Fruit fly (Drosophila melanogaster) whole organism, embryonic: ENCODE data around the gene Nnp-1.
A peak's percentile ranks its signal among the peaks of the same experiment; 100 is the strongest.

Experiments
- BtbVII ChIP-seq: fragments of 200-800 bp; sonication (Bioruptor generic); optimal IDR thresholded peaks from 3 replicates; lab custom pipeline; 2017; ENCODE audit warnings: missing biosample characterization, mild to moderate bottlenecking, missing genetic modification characterization
- CG10209 ChIP-seq: fragments of 200-800 bp; sonication (Bioruptor generic); optimal IDR thresholded peaks from 3 replicates; lab custom pipeline; 2017; ENCODE audit warnings: missing biosample characterization, mild to moderate bottlenecking, missing genetic modification characterization, missing genetic modification reagents
- CG10321 ChIP-seq: fragments of 200-800 bp; sonication (Bioruptor generic); IDR thresholded peaks from 2 replicates; pipeline ENCODE4 v1.3.6; 2022; ENCODE audit warnings: missing biosample characterization, missing genetic modification characterization
- CG10654 ChIP-seq: fragments of 200-800 bp; sonication (Bioruptor generic); optimal IDR thresholded peaks from 2 replicates; lab custom pipeline; 2016; ENCODE audit warnings: missing biosample characterization, missing genetic modification characterization
- CG13296 ChIP-seq: fragments of 200-800 bp; sonication (Bioruptor generic); optimal IDR thresholded peaks from 3 replicates; lab custom pipeline; 2018; ENCODE audit warnings: missing biosample characterization, mild to moderate bottlenecking, missing genetic modification characterization
- CG14710 ChIP-seq: fragments of 200-800 bp; sonication (Bioruptor generic); optimal IDR thresholded peaks from 3 replicates; lab custom pipeline; 2019; ENCODE audit warnings: missing biosample characterization, mild to moderate bottlenecking, missing genetic modification characterization, moderate library complexity
- CG16813 ChIP-seq: fragments of 200-800 bp; sonication (Bioruptor generic); IDR thresholded peaks from 3 replicates; pipeline ENCODE4 v1.3.6; 2022; ENCODE audit warnings: missing biosample characterization, missing genetic modification characterization; ENCODE audit not compliant: partially characterized antibody
- CG17359 ChIP-seq: fragments of 200-800 bp; sonication (Bioruptor generic); optimal IDR thresholded peaks from 3 replicates; lab custom pipeline; 2018; ENCODE audit warnings: missing biosample characterization, mild to moderate bottlenecking, missing genetic modification characterization, moderate library complexity
- CG18599 ChIP-seq: fragments of 200-800 bp; sonication (Bioruptor generic); optimal IDR thresholded peaks from 3 replicates; lab custom pipeline; 2017; ENCODE audit warnings: missing biosample characterization, missing genetic modification characterization, mild to moderate bottlenecking, moderate library complexity, missing genetic modification reagents
- CG18619 ChIP-seq: fragments of 200-800 bp; sonication (Bioruptor generic); optimal IDR thresholded peaks from 3 replicates; lab custom pipeline; 2017; ENCODE audit warnings: missing biosample characterization, mild to moderate bottlenecking, missing genetic modification characterization
- CG18764 ChIP-seq: fragments of 200-800 bp; sonication (Bioruptor generic); optimal IDR thresholded peaks from 3 replicates; lab custom pipeline; 2016; ENCODE audit warnings: missing biosample characterization, missing genetic modification characterization
- CG32532 ChIP-seq: fragments of 200-800 bp; sonication (Bioruptor generic); IDR thresholded peaks from 2 replicates; pipeline ENCODE4 v1.3.6; 2022; ENCODE audit warnings: missing biosample characterization, missing genetic modification characterization
- CG32772 ChIP-seq: fragments of 200-800 bp; sonication (Bioruptor generic); IDR thresholded peaks from 2 replicates; pipeline ENCODE4 v1.3.6; 2022; ENCODE audit warnings: missing biosample characterization, missing genetic modification characterization
- CG3281 ChIP-seq: fragments of 200-800 bp; sonication (Bioruptor generic); optimal IDR thresholded peaks from 3 replicates; lab custom pipeline; 2017; ENCODE audit warnings: missing biosample characterization, mild to moderate bottlenecking, missing genetic modification characterization
- CG33213 ChIP-seq: fragments of 200-800 bp; sonication (Bioruptor generic); optimal IDR thresholded peaks from 3 replicates; lab custom pipeline; 2016; ENCODE audit warnings: missing biosample characterization, missing genetic modification characterization
- CG4404 ChIP-seq: fragments of 200-800 bp; sonication (Bioruptor generic); IDR thresholded peaks from 2 replicates; pipeline ENCODE4 v1.3.6; 2022; ENCODE audit warnings: missing biosample characterization, missing genetic modification characterization
- CG6854 ChIP-seq: fragments of 200-800 bp; sonication (Bioruptor generic); optimal IDR thresholded peaks from 3 replicates; lab custom pipeline; 2017; ENCODE audit warnings: missing biosample characterization, mild to moderate bottlenecking, missing genetic modification characterization
- CG8924 ChIP-seq: fragments of 200-800 bp; optimal IDR thresholded peaks from 3 replicates; lab custom pipeline; 2019; ENCODE audit warnings: missing biosample characterization, mild to moderate bottlenecking, missing genetic modification characterization, moderate library complexity
- CoRest ChIP-seq: fragments of 200-800 bp; sonication (Bioruptor generic); optimal IDR thresholded peaks from 3 replicates; lab custom pipeline; 2018; ENCODE audit warnings: missing biosample characterization, mild to moderate bottlenecking, missing genetic modification characterization, moderate library complexity
- Dad ChIP-seq: fragments of 200-800 bp; sonication (Bioruptor generic); optimal IDR thresholded peaks from 3 replicates; lab custom pipeline; 2016; ENCODE audit warnings: missing biosample characterization, missing genetic modification characterization
- Dbx ChIP-seq: fragments of 200-800 bp; sonication (Bioruptor generic); IDR thresholded peaks from 3 replicates; pipeline ENCODE4 v1.3.6; 2022; ENCODE audit warnings: missing biosample characterization, missing genetic modification characterization
- Jarid2 ChIP-seq: fragments of 200-800 bp; sonication (Bioruptor generic); optimal IDR thresholded peaks from 3 replicates; lab custom pipeline; 2017; ENCODE audit warnings: mild to moderate bottlenecking, missing biosample characterization, missing genetic modification reagents, missing genetic modification characterization
- Optix ChIP-seq: fragments of 200-800 bp; sonication (Bioruptor generic); IDR thresholded peaks from 3 replicates; pipeline ENCODE4 v1.3.6; 2022; ENCODE audit warnings: missing biosample characterization, missing genetic modification characterization
- Scr ChIP-seq: fragments of 200-800 bp; sonication (Bioruptor generic); IDR thresholded peaks from 2 replicates; pipeline ENCODE4 v1.3.6; 2022; ENCODE audit warnings: missing biosample characterization, missing genetic modification characterization; ENCODE audit not compliant: partially characterized antibody
- Tbp ChIP-seq: fragments of >200 bp; optimal IDR thresholded peaks from 2 replicates; lab custom pipeline; 2018; ENCODE audit warnings: missing biosample characterization, missing genetic modification characterization
- bcd ChIP-seq: fragments of 200-800 bp; sonication (Bioruptor generic); optimal IDR thresholded peaks from 2 replicates; lab custom pipeline; 2017; ENCODE audit warnings: missing biosample characterization, mild to moderate bottlenecking, missing genetic modification characterization
- croc ChIP-seq: fragments of 200-800 bp; sonication (Bioruptor generic); conservative IDR thresholded peaks from 3 replicates; pipeline ENCODE4 v1.3.6; 2022; ENCODE audit warnings: missing biosample characterization, missing genetic modification characterization
- da ChIP-seq: fragments of 200-800 bp; sonication (Bioruptor generic); optimal IDR thresholded peaks from 2 replicates; lab custom pipeline; 2016; ENCODE audit warnings: missing biosample characterization, missing genetic modification characterization
- dan ChIP-seq: fragments of 200-800 bp; sonication (Bioruptor generic); IDR thresholded peaks from 2 replicates; pipeline ENCODE4 v1.3.6; 2022; ENCODE audit warnings: missing biosample characterization, missing genetic modification characterization
- dm ChIP-seq: fragments of 200-800 bp; sonication (Bioruptor generic); optimal IDR thresholded peaks from 3 replicates; lab custom pipeline; 2016; ENCODE audit warnings: missing biosample characterization, missing genetic modification characterization
- eve ChIP-seq, 2 experiments: fragments of >200 bp; optimal IDR thresholded peaks; 2 replicates each; lab custom pipeline; 2017; ENCODE audit warnings: missing biosample characterization in 2 of 2, missing genetic modification characterization in 2 of 2
- exex ChIP-seq: fragments of 200-800 bp; sonication (Bioruptor generic); optimal IDR thresholded peaks from 4 replicates; lab custom pipeline; 2018; ENCODE audit warnings: missing biosample characterization, mild to moderate bottlenecking, missing genetic modification characterization, moderate library complexity
- fd64A ChIP-seq: fragments of 200-800 bp; sonication (Bioruptor generic); optimal IDR thresholded peaks from 3 replicates; lab custom pipeline; 2018; ENCODE audit warnings: missing biosample characterization, mild to moderate bottlenecking, missing genetic modification characterization
- fru ChIP-seq: fragments of >200 bp; optimal IDR thresholded peaks from 2 replicates; lab custom pipeline; 2017
- gro ChIP-seq: fragments of 200-800 bp; sonication (Bioruptor generic); optimal IDR thresholded peaks from 2 replicates; lab custom pipeline; 2016; ENCODE audit warnings: missing biosample characterization, missing genetic modification characterization
- gt ChIP-seq: fragments of 200-800 bp; sonication (Bioruptor generic); IDR thresholded peaks from 2 replicates; pipeline ENCODE4 v1.3.6; 2022; ENCODE audit warnings: missing biosample characterization, missing genetic modification characterization
- kah ChIP-seq: fragments of 200-800 bp; sonication (Bioruptor generic); optimal IDR thresholded peaks from 2 replicates; lab custom pipeline; 2018; ENCODE audit warnings: missing biosample characterization, mild to moderate bottlenecking, missing genetic modification characterization
- klu ChIP-seq: fragments of 200-800 bp; sonication (Bioruptor generic); IDR thresholded peaks from 2 replicates; pipeline ENCODE4 v1.3.6; 2022; ENCODE audit warnings: missing biosample characterization, missing genetic modification characterization
- lov ChIP-seq, 2 experiments: fragments of 200-800 bp in 1 of 2; fragments of >200 bp in 1 of 2; sonication (Bioruptor generic) in 1 of 2; IDR thresholded peaks in 1 of 2; optimal IDR thresholded peaks in 1 of 2; 2 replicates in 1 of 2; 3 replicates in 1 of 2; pipeline versions ENCODE4 v1.3.6 to Lab custom; 2017 to 2022; ENCODE audit warnings: missing biosample characterization in 1 of 2, missing genetic modification characterization in 1 of 2
- onecut ChIP-seq: fragments of 200-800 bp; sonication (Bioruptor generic); IDR thresholded peaks from 2 replicates; pipeline ENCODE4 v1.3.6; 2022; ENCODE audit warnings: missing biosample characterization, missing genetic modification characterization
- pb ChIP-seq: fragments of 200-800 bp; sonication (Bioruptor generic); optimal IDR thresholded peaks from 3 replicates; lab custom pipeline; 2016; ENCODE audit warnings: missing biosample characterization, missing genetic modification characterization
- prd ChIP-seq, 3 experiments: fragments of >200 bp in 2 of 3; fragments of 200-800 bp in 1 of 3; sonication (Bioruptor generic) in 1 of 3; optimal IDR thresholded peaks in 2 of 3; IDR thresholded peaks in 1 of 3; 2 replicates in 2 of 3; 3 replicates in 1 of 3; pipeline versions ENCODE4 v1.3.6 to Lab custom; 2017 to 2022; ENCODE audit warnings: missing biosample characterization in 1 of 3, missing genetic modification characterization in 1 of 3
- repo ChIP-seq: fragments of 200-800 bp; sonication (Bioruptor generic); optimal IDR thresholded peaks from 2 replicates; lab custom pipeline; 2016; ENCODE audit warnings: missing biosample characterization, missing genetic modification characterization
- sim ChIP-seq: fragments of 200-800 bp; sonication (Bioruptor generic); IDR thresholded peaks from 2 replicates; pipeline ENCODE4 v1.3.6; 2022; ENCODE audit warnings: missing biosample characterization, missing genetic modification characterization
- sna ChIP-seq: fragments of 200-800 bp; sonication (Bioruptor generic); IDR thresholded peaks from 2 replicates; pipeline ENCODE4 v1.3.6; 2022; ENCODE audit warnings: missing biosample characterization, missing genetic modification characterization; ENCODE audit not compliant: partially characterized antibody
- tio ChIP-seq: fragments of 200-800 bp; sonication (Bioruptor generic); optimal IDR thresholded peaks from 2 replicates; lab custom pipeline; 2017; ENCODE audit warnings: missing biosample characterization, missing genetic modification characterization, inconsistent platforms
- tx ChIP-seq: fragments of 200-800 bp; sonication (Bioruptor generic); optimal IDR thresholded peaks from 2 replicates; lab custom pipeline; 2016; ENCODE audit warnings: missing biosample characterization, missing genetic modification characterization
- vvl ChIP-seq: fragments of 200-800 bp; sonication (Bioruptor generic); IDR thresholded peaks from 2 replicates; pipeline ENCODE4 v1.3.6; 2022; ENCODE audit warnings: missing biosample characterization, missing genetic modification characterization

Nnp-1 gene

dm6 chr2L:13373435-13374242 lies 7.7 kb upstream of the Nnp-1 start, which contains the start of the genes Bdp1 and CG6565 (continued):
- peak; percentile 97 for TF ChIP-seq gro (GFP tag; lab: Kevin White, UChicago)
- no peak for TF ChIP-seq prd (optimal IDR thresholded peaks at IDR 0.05; lab: Kevin White, UChicago)
- peak; percentile 98 for TF ChIP-seq prd (GFP tag; IDR thresholded peaks at IDR 0.05; lab: Robert Waterston, UW)
- TF ChIP-seq sim (GFP tag; lab: Robert Waterston, UW), result peak; percentile 78
- TF ChIP-seq lov (optimal IDR thresholded peaks at IDR 0.05; lab: Kevin White, UChicago), result no peak
- TF ChIP-seq lov (GFP tag; IDR thresholded peaks at IDR 0.05; lab: Robert Waterston, UW), result peak; percentile 85; the same call in 2 of the 3 replicates
- peak; percentile 95 for TF ChIP-seq CG17359
- peak; percentile 93 for TF ChIP-seq BtbVII
- peak; percentile 96 for TF ChIP-seq CG18764 (GFP tag; lab: Kevin White, UChicago)
- TF ChIP-seq CG16813 (GFP tag; lab: Robert Waterston, UW), result 0 out of 3 replicates have a peak, but pooled peaks have one; percentile 35
- TF ChIP-seq dan, result peak; percentile 93
- TF ChIP-seq exex (tag; lab: Kevin White, UChicago), result peak; percentile 81
- peak; percentile 99 for TF ChIP-seq CoRest (tag; lab: Kevin White, UChicago)
- peak; percentile 98 for TF ChIP-seq bcd (GFP tag; lab: Kevin White, UChicago)
- TF ChIP-seq sna (GFP tag; lab: Robert Waterston, UW), result no peak
- TF ChIP-seq pb (GFP tag; lab: Kevin White, UChicago), result peak; percentile 97
- peak; percentile 99 for TF ChIP-seq tio
- TF ChIP-seq klu (GFP tag; lab: Robert Waterston, UW), result peak; percentile 97
- peak; percentile 96 for TF ChIP-seq repo
- TF ChIP-seq vvl (GFP tag; lab: Robert Waterston, UW), result peak; percentile 91
- TF ChIP-seq Jarid2 (GFP tag; lab: Kevin White, UChicago), result no peak
- peak; percentile 95 for TF ChIP-seq CG13296 (GFP tag; lab: Kevin White, UChicago)
- peak; percentile 79 for TF ChIP-seq kah
- TF ChIP-seq CG10321 (GFP tag; lab: Robert Waterston, UW), result peak; percentile 58; the same call in 1 of the 2 replicates
- TF ChIP-seq da (GFP tag; lab: Kevin White, UChicago), result peak; percentile 97
- peak; percentile 98 for TF ChIP-seq CG10654 (GFP tag; lab: Kevin White, UChicago)
- TF ChIP-seq fd64A (GFP tag; lab: Kevin White, UChicago), result peak; percentile 70
- peak; percentile 99 for TF ChIP-seq tx (GFP tag; lab: Kevin White, UChicago)
- peak; percentile 98 for TF ChIP-seq CG33213 (GFP tag; lab: Kevin White, UChicago)
- peak; percentile 95 for TF ChIP-seq CG32532 (GFP tag; lab: Robert Waterston, UW)
- TF ChIP-seq gt (GFP tag; lab: Robert Waterston, UW), result peak; percentile 81
- peak; percentile 99 for TF ChIP-seq dm (GFP tag; lab: Kevin White, UChicago)
- peak; percentile 96 for TF ChIP-seq CG3281 (GFP tag; lab: Kevin White, UChicago)
- no peak for TF ChIP-seq fru
- peak; percentile 98 for TF ChIP-seq CG4404 (GFP tag; lab: Robert Waterston, UW)
- peak; percentile 98 for TF ChIP-seq Dad
- TF ChIP-seq croc (GFP tag; lab: Robert Waterston, UW), result peak; percentile 95
- TF ChIP-seq CG14710 (tag; lab: Kevin White, UChicago), result peak; percentile 98
- peak; percentile 95 for TF ChIP-seq CG8924
- TF ChIP-seq CG6854 (GFP tag; lab: Kevin White, UChicago), result peak; percentile 88
- peak; percentile 96 for TF ChIP-seq CG32772 (GFP tag; lab: Robert Waterston, UW)
- TF ChIP-seq Tbp, result no peak
- TF ChIP-seq CG10209, result peak; percentile 98
- peak; percentile 97 for TF ChIP-seq Dbx (GFP tag; lab: Robert Waterston, UW)
- peak; percentile 97 for TF ChIP-seq CG18619
- peak in 1 of 2 experiments; percentile 90 for TF ChIP-seq eve (GFP tag; optimal IDR thresholded peaks at IDR 0.05; lab: Kevin White, UChicago)
- peak; percentile 78 for TF ChIP-seq onecut (GFP tag; lab: Robert Waterston, UW)
- peak; percentile 48; the same call in 1 of the 2 replicates for TF ChIP-seq Scr (GFP tag; lab: Robert Waterston, UW)
- peak; percentile 95 for TF ChIP-seq CG18599 (GFP tag; lab: Kevin White, UChicago)
- TF ChIP-seq Optix (GFP tag; lab: Robert Waterston, UW), result peak; percentile 89
